Worm (Caenorhabditis elegans): ENCODE data around the gene Y37E11AL.9.

The Y37E11AL.9 gene

ce11 chrIV:3653420-3653823 is 47.0 kb downstream of the Y37E11AL.9 start (continued):
- TF ChIP-seq aly-2 (tag; optimal IDR thresholded peaks at IDR 0.05) (no peak), efl-3 (GFP tag; optimal IDR thresholded peaks at IDR 0.05) (no peak), tlp-1 (tag; optimal IDR thresholded peaks at IDR 0.05) (no peak), xbp-1 (tag; optimal IDR thresholded peaks at IDR 0.05) (peak; percentile 14), grh-1 (GFP tag; IDR thresholded peaks at IDR 0.05) (peak; percentile 71), dsc-1 (tag; optimal IDR thresholded peaks at IDR 0.05) (no peak), skn-1 (tag; optimal IDR thresholded peaks at IDR 0.05) (no peak), pag-3 (tag; optimal IDR thresholded peaks at IDR 0.05; ENCODE audit: borderline replicate concordance, insufficient read depth) (no peak), dpl-1 (GFP tag; optimal IDR thresholded peaks at IDR 0.05) (peak in 1 of 3 experiments; percentile 25), ceh-63 (GFP tag; optimal IDR thresholded peaks at IDR 0.05) (no peak), lin-35 (GFP tag; optimal IDR thresholded peaks at IDR 0.05) (peak; percentile 7 to 77), irx-1 (tag; optimal IDR thresholded peaks at IDR 0.05) (peak; percentile 50), mep-1 (tag; optimal IDR thresholded peaks at IDR 0.05) (peak; percentile 33), efl-1 (optimal IDR thresholded peaks at IDR 0.05) (peak; percentile 67 to 79), efl-1 (GFP tag; optimal IDR thresholded peaks at IDR 0.05 in 1 of 2) (peak in 1 of 2 experiments; percentile 84), nhr-11 (tag; optimal IDR thresholded peaks at IDR 0.05) (no peak), hlh-17 (GFP tag; optimal IDR thresholded peaks at IDR 0.05; ENCODE audit: borderline replicate concordance) (no peak), unc-130 (tag; optimal IDR thresholded peaks at IDR 0.05) (peak; percentile 79), unc-30 (tag; optimal IDR thresholded peaks at IDR 0.05) (no peak), hpl-2 (GFP tag; optimal IDR thresholded peaks at IDR 0.05) (no peak), unc-98 (GFP tag; IDR thresholded peaks at IDR 0.05) (no peak), aha-1 (tag; optimal IDR thresholded peaks at IDR 0.05) (no peak), isw-1 (GFP tag; IDR thresholded peaks at IDR 0.05) (no peak), nhr-84 (tag; optimal IDR thresholded peaks at IDR 0.05) (no peak), pqm-1 (tag; optimal IDR thresholded peaks at IDR 0.05) (no peak), swsn-7 (tag; optimal IDR thresholded peaks at IDR 0.05) (peak; percentile 28), nhr-71 (tag; optimal IDR thresholded peaks at IDR 0.05) (peak; percentile 91), elt-2 (tag; optimal IDR thresholded peaks at IDR 0.05) (peak; percentile 78), hlh-4 (tag; optimal IDR thresholded peaks at IDR 0.05) (no peak), lsy-2 (tag; optimal IDR thresholded peaks at IDR 0.05) (peak; percentile 65 to 94), ceh-90 (tag; optimal IDR thresholded peaks at IDR 0.05) (no peak), ceh-82 (tag; optimal IDR thresholded peaks at IDR 0.05) (no peak), nhr-237 (tag; optimal IDR thresholded peaks at IDR 0.05) (no peak), zag-1 (tag; optimal IDR thresholded peaks at IDR 0.05) (no peak), ztf-11 (tag; optimal IDR thresholded peaks at IDR 0.05) (no peak), sox-4 (tag; optimal IDR thresholded peaks at IDR 0.05) (no peak), nhr-85 (tag) (peak; percentile 99), lin-13 (GFP tag; optimal IDR thresholded peaks at IDR 0.05) (peak; percentile 7), jun-1 (tag; optimal IDR thresholded peaks at IDR 0.05) (peak; percentile 3), mef-2 (tag; optimal IDR thresholded peaks at IDR 0.05) (no peak), ets-5 (GFP tag; IDR thresholded peaks at IDR 0.05) (no peak), sup-37 (GFP tag; optimal IDR thresholded peaks at IDR 0.05) (no peak), nhr-19 (GFP tag; conservative IDR thresholded peaks at IDR 0.05) (peak; percentile 95), egl-13 (tag; optimal IDR thresholded peaks at IDR 0.05) (no peak), nhr-77 (tag; optimal IDR thresholded peaks at IDR 0.05) (no peak), C16A3.4 (tag; optimal IDR thresholded peaks at IDR 0.05) (peak; percentile 52), pax-3 (tag; optimal IDR thresholded peaks at IDR 0.05) (no peak), fkh-8 (tag; optimal IDR thresholded peaks at IDR 0.05) (no peak), lin-39 (tag; optimal IDR thresholded peaks at IDR 0.05) (peak; percentile 49)
